Fruit fly (Drosophila melanogaster) whole organism, larva: ENCODE measurements around the gene CG13737.

Experiments
- noc ChIP-seq: fragments of 200-800 bp; sonication (Bioruptor generic); optimal IDR thresholded peaks from 3 replicates; lab custom pipeline; 2019; ENCODE audit warnings: missing biosample characterization, mild to moderate bottlenecking, missing genetic modification characterization, moderate library complexity

Gene CG13737

dm6 chr3L:13878729-13879128 is at the start of gene CG13737:
TSS of gene CG13737 (plus strand) at chr3L:13878994.
- no peak for TF ChIP-seq noc

- no peak for TF ChIP-seq noc
These were observed 41.3 kb upstream of the CG13737 start, which contains the start of gene CG43184 for dm6 chr3L:13837456-13837855. TSS of gene CG43184 (plus strand) at chr3L:13837756.

- no peak for TF ChIP-seq noc
These were observed 38.1 kb upstream of the CG13737 start for dm6 chr3L:13840731-13841130.

- no peak for TF ChIP-seq noc
These were observed 36.7 kb upstream of the CG13737 start, which contains the start of gene CG8757 for dm6 chr3L:13842140-13842539. TSS of gene CG8757 (minus strand) at chr3L:13842240.

dm6 chr3L:13842917-13843316 is 35.9 kb upstream of the CG13737 start, which contains the start of gene CG8750:
TSS of gene CG8750 (minus strand) at chr3L:13843017.
- TF ChIP-seq noc, result no peak

dm6 chr3L:13843356-13843755 is 35.4 kb upstream of the CG13737 start, which contains the start of gene Tsp68C:
TSS of gene Tsp68C (plus strand) at chr3L:13843656.
- TF ChIP-seq noc, result no peak

- no peak for TF ChIP-seq noc
These were observed 33.5 kb upstream of the CG13737 start for dm6 chr3L:13845292-13845691.

dm6 chr3L:13845754-13846153 is 33.0 kb upstream of the CG13737 start, which contains the start of gene Hml:
TSS of gene Hml (plus strand) at chr3L:13846054.
- TF ChIP-seq noc, result no peak

dm6 chr3L:13859688-13860373 is 19.0 kb upstream of the CG13737 start:
- no peak for TF ChIP-seq noc

dm6 chr3L:13862403-13862802 is 16.4 kb upstream of the CG13737 start:
- TF ChIP-seq noc, result peak; percentile 90

- TF ChIP-seq noc, result no peak
These were observed 15.4 kb upstream of the CG13737 start for dm6 chr3L:13863365-13863775.

dm6 chr3L:13864568-13864967 is 14.2 kb upstream of the CG13737 start:
- no peak for TF ChIP-seq noc

dm6 chr3L:13865484-13865883 is 13.3 kb upstream of the CG13737 start:
- no peak for TF ChIP-seq noc

dm6 chr3L:13866270-13866669 is 12.5 kb upstream of the CG13737 start:
- no peak for TF ChIP-seq noc

- TF ChIP-seq noc, result no peak
These were observed 12.0 kb upstream of the CG13737 start, which contains the start of gene CG8745 for dm6 chr3L:13866780-13867179. TSS of gene CG8745 (minus strand) at chr3L:13866905.

- TF ChIP-seq noc, result no peak
These were observed 1.8 kb upstream of the CG13737 start for dm6 chr3L:13876967-13877366.

- TF ChIP-seq noc, result no peak
These were observed 890 bp upstream of the CG13737 start for dm6 chr3L:13877904-13878303.

dm6 chr3L:13881555-13881954 is 2.8 kb downstream of the CG13737 start:
- no peak for TF ChIP-seq noc

dm6 chr3L:13882532-13882931 is 3.7 kb downstream of the CG13737 start:
- no peak for TF ChIP-seq noc
